Fruit fly (Drosophila melanogaster): Measurements from ENCODE around the gene CG4297.

DNA sequence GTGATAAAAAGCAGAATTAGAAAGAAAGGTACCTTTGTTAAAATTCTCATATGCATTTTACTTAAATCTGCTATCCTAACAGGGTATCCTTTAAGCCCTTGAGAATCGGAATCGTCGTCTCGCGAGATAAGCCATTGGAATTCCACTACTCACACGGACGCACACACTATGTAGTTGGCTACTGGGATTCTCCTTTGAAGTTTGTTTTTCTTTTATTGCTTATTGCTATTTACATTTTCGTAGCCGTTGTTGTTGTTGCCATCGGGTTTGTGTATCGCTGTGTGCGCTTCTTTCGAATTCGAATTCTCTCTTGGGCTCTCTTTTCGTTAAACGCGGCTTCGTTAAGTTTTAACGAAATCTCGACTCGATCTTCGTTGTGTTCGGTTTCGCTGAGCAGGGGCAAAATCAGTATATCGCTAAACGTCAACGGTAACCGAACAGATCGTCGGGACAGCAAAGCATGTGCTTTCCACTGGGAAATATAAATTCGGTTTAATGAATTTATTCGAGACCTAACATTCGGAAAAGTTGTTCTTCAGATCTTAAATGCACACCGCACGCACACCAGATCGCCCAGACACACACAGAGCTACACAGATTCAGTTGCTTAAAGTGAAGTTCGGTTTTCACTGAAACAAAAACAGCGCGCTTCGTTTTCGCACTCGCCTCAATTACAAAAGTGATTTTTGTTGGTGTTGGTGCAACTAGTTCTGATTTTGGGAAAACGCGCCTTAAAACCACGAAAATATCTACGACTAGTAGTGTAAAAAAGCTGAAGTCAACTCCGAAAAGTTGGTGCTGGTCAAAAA, 41.0 kb downstream of the CG4297 start, which contains the start of gene ex:
- no peak for TF ChIP-seq psq (optimal IDR thresholded peaks at IDR 0.05)
- TF ChIP-seq h (optimal IDR thresholded peaks at IDR 0.05): no peak
- no peak for TF ChIP-seq ttk (optimal IDR thresholded peaks at IDR 0.05)
- TF ChIP-seq insv (optimal IDR thresholded peaks at IDR 0.05): no peak
- TF ChIP-seq Myc (optimal IDR thresholded peaks at IDR 0.05): no peak
- TF ChIP-seq Sin3A (optimal IDR thresholded peaks at IDR 0.05): no peak
